Fruit fly (Drosophila melanogaster) whole organism, pupa: ENCODE measurements around the gene RpL5.

Experiments used
- CG12605 ChIP-seq: fragments of 200-800 bp; sonication (Bioruptor generic); IDR thresholded peaks from 2 replicates; pipeline ENCODE4 v1.3.6; 2022; ENCODE audit warnings: missing biosample characterization, missing genetic modification characterization
- CG13204 ChIP-seq: fragments of 200-800 bp; sonication (Bioruptor generic); optimal IDR thresholded peaks from 2 replicates; lab custom pipeline; 2018; ENCODE audit warnings: missing biosample characterization, mild to moderate bottlenecking, missing genetic modification characterization, moderate library complexity
- CG17806 ChIP-seq: fragments of 200-800 bp; sonication (Bioruptor generic); optimal IDR thresholded peaks from 2 replicates; lab custom pipeline; 2018; ENCODE audit warnings: missing biosample characterization, mild to moderate bottlenecking, missing genetic modification characterization, moderate library complexity
- CG32121 ChIP-seq: fragments of 200-800 bp; sonication (Bioruptor generic); IDR thresholded peaks from 2 replicates; pipeline ENCODE4 v1.3.6; 2022; ENCODE audit warnings: missing biosample characterization, missing genetic modification characterization
- CG8159 ChIP-seq: fragments of 200-800 bp; sonication (Bioruptor generic); optimal IDR thresholded peaks from 3 replicates; lab custom pipeline; 2018; ENCODE audit warnings: missing biosample characterization, mild to moderate bottlenecking, missing genetic modification characterization, moderate library complexity
- CG8301 ChIP-seq: fragments of 200-800 bp; sonication (Bioruptor generic); optimal IDR thresholded peaks from 2 replicates; lab custom pipeline; 2018; ENCODE audit warnings: missing biosample characterization, mild to moderate bottlenecking, missing genetic modification characterization
- Snoo ChIP-seq: fragments of 200-800 bp; sonication (Bioruptor generic); optimal IDR thresholded peaks from 3 replicates; lab custom pipeline; 2017; ENCODE audit warnings: missing biosample characterization, mild to moderate bottlenecking, missing genetic modification characterization, inconsistent platforms
- fd96Ca ChIP-seq: fragments of 200-800 bp; sonication (Bioruptor generic); IDR thresholded peaks from 3 replicates; pipeline ENCODE4 v1.3.6; 2022; ENCODE audit warnings: missing biosample characterization, missing genetic modification characterization
- rn ChIP-seq: fragments of 200-800 bp; sonication (Bioruptor generic); IDR thresholded peaks from 2 replicates; pipeline ENCODE4 v1.3.6; 2022; ENCODE audit warnings: missing biosample characterization, missing genetic modification characterization

- no peak for TF ChIP-seq CG12605 (GFP tag; lab: Robert Waterston, UW)
- TF ChIP-seq CG8301 = no peak
- no peak for TF ChIP-seq CG17806 (tag; lab: Kevin White, UChicago)
- no peak for TF ChIP-seq rn (GFP tag; lab: Robert Waterston, UW)
- TF ChIP-seq Snoo (tag; lab: Kevin White, UChicago) = no peak
- TF ChIP-seq CG32121 (GFP tag; lab: Robert Waterston, UW) = no peak
- no peak for TF ChIP-seq CG13204 (GFP tag; lab: Kevin White, UChicago)
- TF ChIP-seq CG8159 (tag; lab: Kevin White, UChicago) = no peak
- TF ChIP-seq fd96Ca (GFP tag; lab: Robert Waterston, UW) = no peak
Observed at dm6 chr2L:22575346-22575745, 38.7 kb upstream of the RpL5 start.
